Fruit fly (Drosophila melanogaster): Measurements from ENCODE around the gene Npc2c.

The Npc2c gene

DNA sequence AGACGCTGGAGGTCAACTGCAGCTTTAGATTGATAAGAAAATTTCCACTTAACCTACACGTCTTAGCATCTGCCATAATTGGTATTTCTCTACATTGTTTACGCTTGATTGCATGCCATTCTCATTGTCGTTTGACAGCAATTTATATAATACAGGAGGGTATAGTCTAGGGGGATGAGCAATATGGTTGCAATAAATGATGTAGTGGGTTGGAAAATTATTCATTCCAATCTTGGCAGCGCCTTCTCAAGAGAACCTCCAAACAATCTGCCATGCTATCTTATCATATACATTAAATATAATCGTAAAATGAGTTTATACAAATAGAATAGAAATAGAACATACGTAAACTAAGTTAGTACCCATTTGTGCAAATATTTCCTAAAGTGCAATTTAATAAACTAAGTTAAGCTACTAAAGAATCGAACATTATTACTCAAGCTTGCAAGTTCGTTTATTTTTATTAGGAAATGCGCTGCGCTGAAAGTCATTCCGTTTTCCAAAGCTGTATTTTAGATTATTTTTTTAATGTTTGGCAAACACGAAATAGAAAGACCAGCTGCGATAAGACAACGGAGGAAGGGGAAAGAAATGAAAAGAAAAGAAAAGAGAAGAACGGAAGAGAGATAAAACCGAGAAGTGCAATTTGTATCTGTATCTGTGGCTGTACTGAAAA, 18.6 kb downstream of the Npc2c start:
- TF ChIP-seq CG9139 (GFP tag; optimal IDR thresholded peaks at IDR 0.05) (no peak), Hr4 (GFP tag; optimal IDR thresholded peaks at IDR 0.05) (no peak), CG15336 (GFP tag; IDR thresholded peaks at IDR 0.05) (no peak), vri (GFP tag; optimal IDR thresholded peaks at IDR 0.05) (no peak), Smox (GFP tag; optimal IDR thresholded peaks at IDR 0.05) (no peak), CG16779 (tag; optimal IDR thresholded peaks at IDR 0.05) (no peak), CG8319 (GFP tag; optimal IDR thresholded peaks at IDR 0.05) (no peak), CG8119 (GFP tag; IDR thresholded peaks at IDR 0.05) (no peak), cyc (GFP tag; optimal IDR thresholded peaks at IDR 0.05) (no peak), Ets96B (tag; optimal IDR thresholded peaks at IDR 0.05) (no peak), CG3032 (tag; optimal IDR thresholded peaks at IDR 0.05) (no peak), CG11762 (GFP tag; optimal IDR thresholded peaks at IDR 0.05; ENCODE audit: insufficient read depth) (no peak), Sox102F (GFP tag; optimal IDR thresholded peaks at IDR 0.05) (no peak), CG11294 (GFP tag; IDR thresholded peaks at IDR 0.05) (no peak), CG34406 (GFP tag; optimal IDR thresholded peaks at IDR 0.05) (no peak), Sox15 (GFP tag; optimal IDR thresholded peaks at IDR 0.05) (no peak), eg (GFP tag; IDR thresholded peaks at IDR 0.05) (no peak), CG6808 (GFP tag; optimal IDR thresholded peaks at IDR 0.05) (no peak)

DNA sequence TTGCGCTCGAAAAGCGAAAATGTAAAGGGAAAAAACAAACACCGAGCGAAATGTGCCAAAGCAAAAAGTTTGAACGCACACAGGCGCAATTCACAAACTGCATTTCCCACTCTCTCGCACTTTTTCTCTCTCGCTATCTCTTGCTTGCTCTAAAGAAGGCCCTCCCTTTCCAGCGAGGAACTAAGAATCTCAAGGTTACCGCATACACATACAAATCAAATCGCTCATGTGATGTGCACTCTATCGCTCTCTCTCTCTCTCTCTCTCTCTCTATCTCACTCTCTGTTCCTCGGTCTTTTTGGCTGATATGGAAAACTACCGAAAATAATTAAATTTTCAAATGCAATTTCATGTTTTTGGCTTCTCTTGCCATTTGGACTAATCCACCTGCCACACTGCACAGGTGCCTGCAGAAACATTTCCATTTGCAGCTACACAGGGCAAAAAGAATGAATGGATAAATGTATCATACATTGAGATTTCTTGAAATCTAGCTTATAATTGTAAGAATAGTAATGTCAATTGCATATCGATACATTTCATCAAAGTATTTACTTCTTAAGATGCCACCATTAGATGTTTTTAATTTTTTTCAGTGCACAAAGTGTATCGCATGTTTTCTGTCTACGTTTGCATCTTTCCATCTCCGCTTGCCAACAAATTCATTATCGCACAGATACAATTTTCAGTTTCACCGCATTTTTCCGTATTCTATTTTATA, 19.4 kb downstream of the Npc2c start:
- TF ChIP-seq CG6808 (GFP tag; optimal IDR thresholded peaks at IDR 0.05) (peak; percentile 49), dsx (GFP tag; optimal IDR thresholded peaks at IDR 0.05; ENCODE audit: poor library complexity, severe bottlenecking) (peak; percentile 1), topi (GFP tag; optimal IDR thresholded peaks at IDR 0.05) (peak; percentile 51), CG32006 (GFP tag; optimal IDR thresholded peaks at IDR 0.05) (peak; percentile 81), CG6163 (GFP tag; IDR thresholded peaks at IDR 0.05) (peak; percentile 84), svp (GFP tag) (peak; percentile 23), eg (GFP tag; IDR thresholded peaks at IDR 0.05) (peak; percentile 90), Hr4 (GFP tag; optimal IDR thresholded peaks at IDR 0.05) (peak; percentile 84), CG11902 (GFP tag; optimal IDR thresholded peaks at IDR 0.05) (no peak), CG8632 (GFP tag; optimal IDR thresholded peaks at IDR 0.05) (peak; percentile 39), CG7368 (GFP tag; optimal IDR thresholded peaks at IDR 0.05) (peak; percentile 52), CG9139 (GFP tag; optimal IDR thresholded peaks at IDR 0.05) (peak; percentile 11), CG11762 (GFP tag; optimal IDR thresholded peaks at IDR 0.05; ENCODE audit: insufficient read depth) (peak; percentile 54), CG16779 (tag; optimal IDR thresholded peaks at IDR 0.05) (peak; percentile 33), CG6792 (GFP tag; optimal IDR thresholded peaks at IDR 0.05) (peak; percentile 32), salr (GFP tag; optimal IDR thresholded peaks at IDR 0.05) (peak; percentile 17 to 51), CG8119 (GFP tag; IDR thresholded peaks at IDR 0.05) (peak; percentile 80), esn (GFP tag; optimal IDR thresholded peaks at IDR 0.05) (peak; percentile 61), CG34406 (GFP tag; optimal IDR thresholded peaks at IDR 0.05) (peak; percentile 43), CG15336 (GFP tag; IDR thresholded peaks at IDR 0.05) (peak; percentile 82), CG31627 (GFP tag; optimal IDR thresholded peaks at IDR 0.05) (peak; percentile 68), CG11294 (GFP tag; IDR thresholded peaks at IDR 0.05) (peak; percentile 80), Smox (GFP tag; optimal IDR thresholded peaks at IDR 0.05) (peak; percentile 45), cyc (GFP tag; optimal IDR thresholded peaks at IDR 0.05) (peak; percentile 46), CG4318 (GFP tag; optimal IDR thresholded peaks at IDR 0.05) (peak; percentile 25), fkh (GFP tag; optimal IDR thresholded peaks at IDR 0.05) (no peak), CG6276 (GFP tag; optimal IDR thresholded peaks at IDR 0.05) (peak; percentile 36), CG1621 (tag; optimal IDR thresholded peaks at IDR 0.05) (peak; percentile 73), CG10669 (GFP tag; optimal IDR thresholded peaks at IDR 0.05) (peak; percentile 68), CG6854 (GFP tag; optimal IDR thresholded peaks at IDR 0.05) (no peak), CG8319 (GFP tag; optimal IDR thresholded peaks at IDR 0.05) (peak; percentile 56), Hr38 (GFP tag; optimal IDR thresholded peaks at IDR 0.05) (peak; percentile 8), Blimp-1 (GFP tag; optimal IDR thresholded peaks at IDR 0.05) (peak; percentile 32), Met (GFP tag; optimal IDR thresholded peaks at IDR 0.05) (peak; percentile 47), Hr39 (GFP tag; optimal IDR thresholded peaks at IDR 0.05) (peak; percentile 54), Ets96B (tag; optimal IDR thresholded peaks at IDR 0.05) (peak; percentile 74), ss (GFP tag; optimal IDR thresholded peaks at IDR 0.05) (peak in 1 of 2 experiments; percentile 17), Eip93F (GFP tag; optimal IDR thresholded peaks at IDR 0.05) (no peak), CG3919 (GFP tag; optimal IDR thresholded peaks at IDR 0.05) (peak; percentile 64), Sox14 (GFP tag; optimal IDR thresholded peaks at IDR 0.05) (peak; percentile 67), Lpt (GFP tag; optimal IDR thresholded peaks at IDR 0.05) (peak; percentile 37)
